Worm (Caenorhabditis elegans): ENCODE measurements around the gene nhr-180.

nhr-180 gene

ce11 chrV:646129-646528 lies 21.2 kb downstream of the nhr-180 start, which contains the start of gene F48G7.12:
Gene F48G7.12 (minus strand): TSS chrV:646229.
- no peak for TF ChIP-seq nhr-43 (tag; optimal IDR thresholded peaks at IDR 0.05; ENCODE audit: poor library complexity, severe bottlenecking)
- no peak for TF ChIP-seq nhr-23 (tag; optimal IDR thresholded peaks at IDR 0.05)
- TF ChIP-seq lin-15B (tag; optimal IDR thresholded peaks at IDR 0.05) = no peak
- TF ChIP-seq aly-2 (tag; optimal IDR thresholded peaks at IDR 0.05) = no peak
- no peak for TF ChIP-seq eor-1 (tag; optimal IDR thresholded peaks at IDR 0.05)
- no peak for TF ChIP-seq sea-2 (GFP tag; optimal IDR thresholded peaks at IDR 0.05)
- no peak for TF ChIP-seq lsy-12 (tag; optimal IDR thresholded peaks at IDR 0.05)

DNA sequence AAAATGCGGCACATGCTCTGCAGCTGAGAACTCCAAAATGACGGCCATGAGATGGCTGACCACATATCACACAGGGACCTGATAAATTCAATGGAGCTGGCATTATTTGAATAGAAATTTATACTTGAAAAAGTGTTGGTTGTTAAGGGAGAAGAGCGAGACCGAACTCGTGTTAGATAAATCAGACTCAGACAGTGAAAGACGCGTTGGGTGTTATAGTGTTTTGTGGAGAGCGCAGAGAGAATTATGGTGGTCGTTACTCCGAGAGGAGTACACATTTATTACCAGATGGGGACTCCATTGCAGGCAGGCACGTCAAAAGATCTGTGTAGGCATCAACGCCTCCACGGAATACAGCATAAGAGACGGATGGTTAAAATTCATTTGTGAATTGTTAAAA lies 24.6 kb downstream of the nhr-180 start, which contains the start of gene nhr-190:
TSS of gene nhr-190 (minus strand) at position 175 of the 400 bp plus-strand sequence.
- no peak for TF ChIP-seq egl-27 (tag; optimal IDR thresholded peaks at IDR 0.05)
- no peak for TF ChIP-seq snpc-4 (tag; optimal IDR thresholded peaks at IDR 0.05)
- TF ChIP-seq ZK546.5 (tag; optimal IDR thresholded peaks at IDR 0.05) = no peak
- TF ChIP-seq elt-2 (tag; optimal IDR thresholded peaks at IDR 0.05) = no peak
- no peak for TF ChIP-seq R02D3.7 (tag; optimal IDR thresholded peaks at IDR 0.05)
- TF ChIP-seq aly-2 (tag; optimal IDR thresholded peaks at IDR 0.05) = no peak
- peak; percentile 29 for TF ChIP-seq egl-5 (tag; optimal IDR thresholded peaks at IDR 0.05)
- no peak for TF ChIP-seq ama-1 (optimal IDR thresholded peaks at IDR 0.05)
- TF ChIP-seq lin-39 (tag; optimal IDR thresholded peaks at IDR 0.05) = peak; percentile 17
- TF ChIP-seq hmg-11 (tag; optimal IDR thresholded peaks at IDR 0.05) = peak; percentile 41
- TF ChIP-seq mdl-1 (tag; optimal IDR thresholded peaks at IDR 0.05) = no peak
- TF ChIP-seq nhr-28 (tag; optimal IDR thresholded peaks at IDR 0.05) = no peak

ce11 chrV:638328-638727 lies 29.0 kb downstream of the nhr-180 start, which contains the start of gene srj-37:
Gene srj-37 (plus strand): TSS chrV:638628.
- TF ChIP-seq lsy-12 (tag; optimal IDR thresholded peaks at IDR 0.05) (no peak), sea-2 (GFP tag; optimal IDR thresholded peaks at IDR 0.05) (no peak), R02D3.7 (tag; optimal IDR thresholded peaks at IDR 0.05) (no peak), egl-5 (tag; optimal IDR thresholded peaks at IDR 0.05) (no peak)

- TF ChIP-seq ceh-28 (tag; optimal IDR thresholded peaks at IDR 0.05) = no peak
- TF ChIP-seq nhr-43 (tag; optimal IDR thresholded peaks at IDR 0.05; ENCODE audit: poor library complexity, severe bottlenecking) = no peak
- no peak for TF ChIP-seq jun-1 (tag; optimal IDR thresholded peaks at IDR 0.05)
- no peak for TF ChIP-seq snpc-4 (tag; optimal IDR thresholded peaks at IDR 0.05)
Observed at ce11 chrV:636281-636680, 31.0 kb downstream of the nhr-180 start, which contains the start of gene pals-31. Gene pals-31 (plus strand): TSS chrV:636581.

DNA sequence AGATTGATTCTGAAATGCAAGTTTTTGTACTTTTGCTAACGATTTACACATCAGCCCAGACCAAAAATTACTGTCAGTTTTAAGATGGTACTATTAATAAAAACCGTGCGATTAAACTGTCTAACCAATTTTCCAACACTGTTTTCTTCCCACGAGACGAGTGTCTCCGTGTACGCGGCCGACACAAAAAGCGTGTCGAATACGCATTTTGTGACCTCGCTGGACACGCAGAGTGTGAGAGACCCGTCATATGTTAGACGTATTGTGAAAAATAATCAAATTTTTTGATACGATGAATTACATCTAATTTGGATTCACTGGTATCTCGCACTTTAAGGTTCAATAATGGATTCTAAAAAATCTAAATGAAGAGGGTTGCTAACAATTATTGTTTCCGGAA lies 31.7 kb downstream of the nhr-180 start:
- TF ChIP-seq nhr-76 (tag; optimal IDR thresholded peaks at IDR 0.05) = no peak
- TF ChIP-seq elt-1 (tag; optimal IDR thresholded peaks at IDR 0.05) = no peak
- peak; percentile 52 for TF ChIP-seq pha-4 (tag; optimal IDR thresholded peaks at IDR 0.05)
- TF ChIP-seq snpc-4 (tag; optimal IDR thresholded peaks at IDR 0.05) = peak; percentile 89
- TF ChIP-seq elt-2 (tag; optimal IDR thresholded peaks at IDR 0.05) = peak; percentile 51
- no peak for TF ChIP-seq aly-2 (tag; optimal IDR thresholded peaks at IDR 0.05)
- TF ChIP-seq nhr-25 (tag; optimal IDR thresholded peaks at IDR 0.05) = peak; percentile 35
- no peak for TF ChIP-seq fkh-2 (tag; optimal IDR thresholded peaks at IDR 0.05)
- no peak for TF ChIP-seq tbx-2 (tag; optimal IDR thresholded peaks at IDR 0.05)
- TF ChIP-seq nhr-23 (tag; optimal IDR thresholded peaks at IDR 0.05) = peak; percentile 40
- peak; percentile 51 for TF ChIP-seq pqm-1 (tag; optimal IDR thresholded peaks at IDR 0.05)
- TF ChIP-seq zag-1 (tag; optimal IDR thresholded peaks at IDR 0.05) = no peak

- no peak for TF ChIP-seq nhr-28 (tag; optimal IDR thresholded peaks at IDR 0.05)
- TF ChIP-seq nhr-25 (tag; optimal IDR thresholded peaks at IDR 0.05) = no peak
- TF ChIP-seq elt-1 (tag; optimal IDR thresholded peaks at IDR 0.05) = no peak
- TF ChIP-seq hmg-11 (tag; optimal IDR thresholded peaks at IDR 0.05) = no peak
- no peak for TF ChIP-seq nhr-67 (tag; optimal IDR thresholded peaks at IDR 0.05)
- no peak for TF ChIP-seq lin-15B (tag; optimal IDR thresholded peaks at IDR 0.05)
- TF ChIP-seq snpc-4 (tag; optimal IDR thresholded peaks at IDR 0.05) = no peak
- no peak for TF ChIP-seq egl-27 (tag; optimal IDR thresholded peaks at IDR 0.05)
- no peak for TF ChIP-seq zag-1 (tag; optimal IDR thresholded peaks at IDR 0.05)
- no peak for TF ChIP-seq ztf-4 (tag; optimal IDR thresholded peaks at IDR 0.05)
- TF ChIP-seq R02D3.7 (tag; optimal IDR thresholded peaks at IDR 0.05) = no peak
- no peak for TF ChIP-seq ceh-9 (tag; optimal IDR thresholded peaks at IDR 0.05)
Observed at ce11 chrV:634855-635254, 32.5 kb downstream of the nhr-180 start, which contains the start of gene F48G7.10. Gene F48G7.10 (minus strand): TSS chrV:634955.
